Fruit fly (Drosophila melanogaster) whole organism, prepupa: ENCODE measurements around the gene S-Lap1.

ENCODE experiments used
- CG15336 ChIP-seq: fragments of 200-800 bp; sonication (Bioruptor generic); IDR thresholded peaks from 2 replicates; pipeline ENCODE4 v1.3.6; 2022; ENCODE audit warnings: missing biosample characterization, missing genetic modification characterization
- CG1621 ChIP-seq: fragments of 200-800 bp; sonication (Bioruptor generic); optimal IDR thresholded peaks from 3 replicates; lab custom pipeline; 2018; ENCODE audit warnings: missing biosample characterization, mild to moderate bottlenecking, missing genetic modification characterization
- CG3032 ChIP-seq: fragments of 200-800 bp; optimal IDR thresholded peaks from 2 replicates; lab custom pipeline; 2019; ENCODE audit warnings: missing biosample characterization, mild to moderate bottlenecking, missing genetic modification characterization, moderate library complexity
- CG31627 ChIP-seq: fragments of 200-800 bp; sonication (Bioruptor generic); optimal IDR thresholded peaks from 3 replicates; lab custom pipeline; 2016; ENCODE audit warnings: missing biosample characterization, missing genetic modification characterization
- CG34406 ChIP-seq: fragments of 200-800 bp; sonication (Bioruptor generic); optimal IDR thresholded peaks from 3 replicates; lab custom pipeline; 2016; ENCODE audit warnings: missing biosample characterization, missing genetic modification characterization
- CG6854 ChIP-seq: fragments of 200-800 bp; sonication (Bioruptor generic); optimal IDR thresholded peaks from 2 replicates; lab custom pipeline; 2017; ENCODE audit warnings: missing biosample characterization, mild to moderate bottlenecking, missing genetic modification characterization
- CG8632 ChIP-seq: fragments of 200-800 bp; sonication (Bioruptor generic); optimal IDR thresholded peaks from 3 replicates; lab custom pipeline; 2016; ENCODE audit warnings: missing biosample characterization, missing genetic modification characterization
- CG9139 ChIP-seq: fragments of 200-800 bp; sonication (Bioruptor generic); optimal IDR thresholded peaks from 3 replicates; lab custom pipeline; 2017; ENCODE audit warnings: missing biosample characterization, mild to moderate bottlenecking, missing genetic modification characterization
- Ets96B ChIP-seq: fragments of 200-800 bp; optimal IDR thresholded peaks from 2 replicates; lab custom pipeline; 2019; ENCODE audit warnings: missing biosample characterization, mild to moderate bottlenecking, missing genetic modification characterization, moderate library complexity
- dac ChIP-seq: fragments of 200-800 bp; sonication (Bioruptor generic); optimal IDR thresholded peaks from 2 replicates; lab custom pipeline; 2017; ENCODE audit warnings: missing biosample characterization, mild to moderate bottlenecking, missing genetic modification characterization
- fd85E ChIP-seq: fragments of 200-800 bp; sonication (Bioruptor generic); optimal IDR thresholded peaks from 3 replicates; lab custom pipeline; 2016; ENCODE audit warnings: missing biosample characterization, missing genetic modification characterization
- spab ChIP-seq: fragments of 200-800 bp; sonication (Bioruptor generic); optimal IDR thresholded peaks from 2 replicates; lab custom pipeline; 2017; ENCODE audit warnings: missing biosample characterization, mild to moderate bottlenecking, missing genetic modification characterization, missing genetic modification reagents

- TF ChIP-seq CG31627 (GFP tag; lab: Kevin White, UChicago) (no peak), spab (GFP tag; lab: Kevin White, UChicago) (no peak), fd85E (no peak), Ets96B (no peak), CG6854 (no peak), CG3032 (tag; lab: Kevin White, UChicago) (no peak), CG9139 (GFP tag; lab: Kevin White, UChicago) (no peak), CG34406 (GFP tag; lab: Kevin White, UChicago) (no peak), CG8632 (GFP tag; lab: Kevin White, UChicago) (no peak), dac (GFP tag; lab: Kevin White, UChicago) (no peak), CG1621 (tag; lab: Kevin White, UChicago) (no peak), CG15336 (GFP tag; lab: Robert Waterston, UW) (no peak)
Observed at dm6 chr3L:8643810-8644552, 26.9 kb downstream of the S-Lap1 start.
